Fruit fly (Drosophila melanogaster) whole organism, wandering third instar larva: ENCODE data around the gene GABPI.

ENCODE experiments used
- Abd-B ChIP-seq: fragments of >200 bp; optimal IDR thresholded peaks from 2 replicates; lab custom pipeline; 2017; ENCODE audit warnings: missing biosample characterization, missing genetic modification characterization
- CG32264 ChIP-seq: fragments of 200-800 bp; sonication (Bioruptor generic); optimal IDR thresholded peaks from 2 replicates; lab custom pipeline; 2016; ENCODE audit warnings: missing biosample characterization, missing genetic modification characterization
- CG9705 ChIP-seq: fragments of 200-800 bp; sonication (Bioruptor generic); optimal IDR thresholded peaks from 2 replicates; lab custom pipeline; 2018; ENCODE audit warnings: missing biosample characterization, mild to moderate bottlenecking, missing genetic modification characterization
- CrebA ChIP-seq: fragments of 200-800 bp; sonication (Bioruptor generic); optimal IDR thresholded peaks from 2 replicates; lab custom pipeline; 2016; ENCODE audit warnings: missing biosample characterization, mild to moderate bottlenecking, missing genetic modification characterization, borderline replicate concordance
- Dfd ChIP-seq: fragments of >200 bp; optimal IDR thresholded peaks from 2 replicates; lab custom pipeline; 2017; ENCODE audit warnings: missing biosample characterization, missing genetic modification characterization
- Dif ChIP-seq: fragments of 200-275, 200-300 bp; sonication (Bioruptor generic); optimal IDR thresholded peaks from 2 replicates; lab custom pipeline; 2018; ENCODE audit warnings: missing biosample characterization, missing genetic modification characterization; ENCODE audit not compliant: partially characterized antibody
- GATAd ChIP-seq: sonication (Bioruptor generic); optimal IDR thresholded peaks from 2 replicates; lab custom pipeline; 2016; ENCODE audit warnings: missing biosample characterization, missing genetic modification characterization
- HLH106 ChIP-seq: fragments of 200-800 bp; optimal IDR thresholded peaks from 3 replicates; lab custom pipeline; 2019; ENCODE audit warnings: missing biosample characterization, mild to moderate bottlenecking, missing genetic modification characterization, moderate library complexity
- Hnf4 ChIP-seq: fragments of 200-800 bp; sonication (Bioruptor generic); optimal IDR thresholded peaks from 2 replicates; lab custom pipeline; 2016; ENCODE audit warnings: missing biosample characterization, mild to moderate bottlenecking, missing genetic modification characterization
- Hr78 ChIP-seq: fragments of >200 bp; optimal IDR thresholded peaks from 2 replicates; lab custom pipeline; 2017; ENCODE audit warnings: missing biosample characterization, missing genetic modification characterization
- Hr83 ChIP-seq: fragments of 200-300 bp; sonication (Bioruptor generic); optimal IDR thresholded peaks from 2 replicates; lab custom pipeline; 2016; ENCODE audit warnings: missing biosample characterization, mild to moderate bottlenecking, missing genetic modification characterization, moderate library complexity; ENCODE audit not compliant: poor library complexity, severe bottlenecking
- Jra ChIP-seq: sonication (Bioruptor generic); optimal IDR thresholded peaks from 2 replicates; lab custom pipeline; 2016; ENCODE audit warnings: missing biosample characterization, missing genetic modification characterization
- Mio ChIP-seq: sonication (Bioruptor generic); optimal IDR thresholded peaks from 2 replicates; lab custom pipeline; 2016; ENCODE audit warnings: missing biosample characterization, missing genetic modification characterization
- Myc ChIP-seq: fragments of >200 bp; optimal IDR thresholded peaks from 2 replicates; lab custom pipeline; 2017
- N ChIP-seq: fragments of >200 bp; optimal IDR thresholded peaks from 2 replicates; lab custom pipeline; 2018; ENCODE audit warnings: missing biosample characterization, missing external identifiers, missing genetic modification characterization
- OdsH ChIP-seq: fragments of 200-800 bp; sonication (Bioruptor generic); optimal IDR thresholded peaks from 2 replicates; lab custom pipeline; 2016; ENCODE audit warnings: missing biosample characterization, mild to moderate bottlenecking, missing genetic modification characterization
- Rel ChIP-seq, 2 experiments: fragments of 200-800 bp; sonication (Bioruptor generic) in 1 of 2; optimal IDR thresholded peaks; 2 replicates in 1 of 2; 3 replicates in 1 of 2; lab custom pipeline; 2016 to 2019; ENCODE audit warnings: mild to moderate bottlenecking in 2 of 2, missing biosample characterization in 2 of 2, missing genetic modification characterization in 2 of 2, moderate library complexity in 1 of 2
- Sp1 ChIP-seq: fragments of 200-800 bp; sonication (Bioruptor generic); optimal IDR thresholded peaks from 3 replicates; lab custom pipeline; 2019; ENCODE audit warnings: missing biosample characterization, mild to moderate bottlenecking, missing genetic modification characterization, moderate library complexity
- Vsx2 ChIP-seq: fragments of 200-300, 225-300 bp; sonication (Bioruptor generic); optimal IDR thresholded peaks from 2 replicates; lab custom pipeline; 2018; ENCODE audit warnings: missing biosample characterization, missing genetic modification characterization; ENCODE audit not compliant: partially characterized antibody
- br ChIP-seq: fragments of 200-800 bp; sonication (Bioruptor generic); optimal IDR thresholded peaks from 2 replicates; lab custom pipeline; 2016; ENCODE audit warnings: missing biosample characterization, missing genetic modification characterization
- brk ChIP-seq: fragments of 200-800 bp; sonication (Bioruptor generic); optimal IDR thresholded peaks from 2 replicates; lab custom pipeline; 2016; ENCODE audit warnings: missing biosample characterization, mild to moderate bottlenecking, missing genetic modification characterization
- dl ChIP-seq, 2 experiments: fragments of 175-275, 200-275 bp in 1 of 2; fragments of 200-275 bp in 1 of 2; sonication (Bioruptor generic); optimal IDR thresholded peaks; lab custom pipeline; 2018; ENCODE audit warnings: mild to moderate bottlenecking in 2 of 2, missing biosample characterization in 2 of 2, missing genetic modification characterization in 2 of 2, moderate library complexity in 2 of 2; ENCODE audit not compliant: partially characterized antibody in 2 of 2, insufficient read depth in 1 of 2
- dmrt93B ChIP-seq: fragments of 200-800 bp; sonication (Bioruptor generic); optimal IDR thresholded peaks from 2 replicates; lab custom pipeline; 2018; ENCODE audit warnings: missing biosample characterization, mild to moderate bottlenecking, missing genetic modification characterization
- dsf ChIP-seq: sonication (Bioruptor generic); optimal IDR thresholded peaks from 2 replicates; lab custom pipeline; 2016; ENCODE audit warnings: missing biosample characterization, missing genetic modification characterization, borderline replicate concordance
- ey ChIP-seq: fragments of 200-800 bp; sonication (Bioruptor generic); optimal IDR thresholded peaks from 2 replicates; lab custom pipeline; 2016; ENCODE audit warnings: missing biosample characterization, missing genetic modification characterization
- foxo ChIP-seq, 2 experiments: fragments of 200-800 bp; sonication (Bioruptor generic); optimal IDR thresholded peaks; 2 replicates in 1 of 2; 3 replicates in 1 of 2; lab custom pipeline; 2016 to 2017; ENCODE audit warnings: missing biosample characterization in 2 of 2, missing genetic modification characterization in 2 of 2
- fru ChIP-seq: fragments of 200-800 bp; sonication (Bioruptor generic); optimal IDR thresholded peaks from 3 replicates; lab custom pipeline; 2016; ENCODE audit warnings: missing biosample characterization, mild to moderate bottlenecking, missing genetic modification characterization
- h ChIP-seq: fragments of 200-800 bp; sonication (Bioruptor generic); optimal IDR thresholded peaks from 3 replicates; lab custom pipeline; 2016; ENCODE audit warnings: missing biosample characterization, mild to moderate bottlenecking, missing genetic modification characterization
- jim ChIP-seq: fragments of 175-275, 200-325 bp; sonication (Bioruptor generic); optimal IDR thresholded peaks from 2 replicates; lab custom pipeline; 2016; ENCODE audit warnings: missing biosample characterization, mild to moderate bottlenecking, missing genetic modification characterization
- lola ChIP-seq: fragments of >200 bp; optimal IDR thresholded peaks from 2 replicates; lab custom pipeline; 2017; ENCODE audit warnings: missing biosample characterization, missing genetic modification characterization
- pan ChIP-seq: fragments of >200 bp; optimal IDR thresholded peaks from 2 replicates; lab custom pipeline; 2017
- psq ChIP-seq: fragments of 200-800 bp; sonication (Bioruptor generic); optimal IDR thresholded peaks from 3 replicates; lab custom pipeline; 2017; ENCODE audit warnings: missing biosample characterization, mild to moderate bottlenecking, missing genetic modification characterization, moderate library complexity
- rgr ChIP-seq: fragments of 200-800 bp; sonication (Bioruptor generic); optimal IDR thresholded peaks from 3 replicates; lab custom pipeline; 2016; ENCODE audit warnings: missing biosample characterization, mild to moderate bottlenecking, missing genetic modification characterization
- sage ChIP-seq: fragments of 200-800 bp; sonication (Bioruptor generic); optimal IDR thresholded peaks from 2 replicates; lab custom pipeline; 2016; ENCODE audit warnings: missing biosample characterization, mild to moderate bottlenecking, missing genetic modification characterization
- sv ChIP-seq: fragments of 200-800 bp; sonication (Bioruptor generic); optimal IDR thresholded peaks from 3 replicates; lab custom pipeline; 2016; ENCODE audit warnings: missing biosample characterization, missing genetic modification characterization
- tai ChIP-seq: sonication (Bioruptor generic); optimal IDR thresholded peaks from 2 replicates; lab custom pipeline; 2016; ENCODE audit warnings: missing biosample characterization, missing genetic modification characterization
- usp ChIP-seq: fragments of >200 bp; optimal IDR thresholded peaks from 2 replicates; lab custom pipeline; 2017; ENCODE audit warnings: missing biosample characterization, missing genetic modification characterization
- woc ChIP-seq: sonication (Bioruptor generic); optimal IDR thresholded peaks from 2 replicates; lab custom pipeline; 2016; ENCODE audit warnings: missing biosample characterization, mild to moderate bottlenecking, missing genetic modification characterization

Gene GABPI

DNA sequence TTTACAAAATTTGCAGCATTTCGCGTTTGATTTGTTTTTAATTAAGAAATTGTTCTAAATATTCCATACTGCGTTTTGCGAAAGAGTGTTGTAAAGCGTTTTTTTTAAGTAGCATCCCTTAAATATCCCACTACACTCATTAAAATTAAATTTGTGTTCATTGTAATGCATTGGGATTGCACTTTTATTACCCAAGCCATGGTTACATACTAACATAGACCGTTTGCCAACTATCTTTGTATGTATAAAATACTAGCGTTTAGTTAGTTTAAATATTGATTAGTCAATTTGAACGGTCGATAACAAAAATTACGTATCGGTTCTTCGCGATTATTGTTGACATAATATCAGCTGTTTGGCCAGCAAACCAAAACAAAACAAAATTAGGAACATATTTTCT is 9.4 kb downstream of the GABPI start, which contains the start of the genes cnir and CG17221:
Gene cnir, minus strand, starts transcription at position 39 of the 400 bp plus-strand sequence.
Gene CG17221, plus strand, starts transcription at position 203 of the 400 bp plus-strand sequence.
- TF ChIP-seq Sp1 (GFP tag; lab: Kevin White, UChicago) (peak; percentile 66), rgr (GFP tag; lab: Kevin White, UChicago) (peak; percentile 80), h (GFP tag; lab: Kevin White, UChicago) (peak; percentile 85), sv (GFP tag; lab: Kevin White, UChicago) (peak; percentile 45), Hr83 (peak; percentile 84), foxo (GFP tag; optimal IDR thresholded peaks at IDR 0.05; lab: Kevin White, UChicago) (peak in 1 of 2 experiments; percentile 82), fru (GFP tag; lab: Kevin White, UChicago) (peak; percentile 70), Hr78 (no peak), dsf (peak; percentile 87), pan (lab: Kevin White, UChicago) (no peak), Vsx2 (GFP tag; lab: Kevin White, UChicago) (no peak), tai (GFP tag; lab: Kevin White, UChicago) (no peak), br (GFP tag; lab: Kevin White, UChicago) (peak; percentile 76), dl (GFP tag; optimal IDR thresholded peaks at IDR 0.05; lab: Kevin White, UChicago; ENCODE audit: insufficient read depth in 1 of 2, partially characterized antibody in 2 of 2) (no peak), psq (GFP tag; lab: Kevin White, UChicago) (peak; percentile 64), Rel (GFP tag; optimal IDR thresholded peaks at IDR 0.05; lab: Kevin White, UChicago) (no peak), Rel (tag; optimal IDR thresholded peaks at IDR 0.05; lab: Kevin White, UChicago) (peak; percentile 39), CrebA (GFP tag; lab: Kevin White, UChicago) (no peak), Dfd (GFP tag; lab: Kevin White, UChicago) (no peak), HLH106 (tag; lab: Kevin White, UChicago) (peak; percentile 69), ey (GFP tag; lab: Kevin White, UChicago) (peak; percentile 73), CG32264 (GFP tag; lab: Kevin White, UChicago) (peak; percentile 60), Dif (GFP tag; lab: Kevin White, UChicago) (no peak), usp (GFP tag; lab: Kevin White, UChicago) (no peak), woc (peak; percentile 41), Jra (GFP tag; lab: Kevin White, UChicago) (peak; percentile 86), GATAd (GFP tag; lab: Kevin White, UChicago) (peak; percentile 52), N (GFP tag; lab: Kevin White, UChicago) (no peak), dmrt93B (no peak), lola (GFP tag; lab: Kevin White, UChicago) (no peak), Hnf4 (peak; percentile 91), jim (no peak), OdsH (GFP tag; lab: Kevin White, UChicago) (peak; percentile 69), Myc (lab: Kevin White, UChicago) (peak; percentile 31), CG9705 (peak; percentile 66), Mio (GFP tag; lab: Kevin White, UChicago) (no peak), brk (no peak), sage (GFP tag; lab: Kevin White, UChicago) (peak; percentile 59), Abd-B (GFP tag; lab: Kevin White, UChicago) (no peak)

DNA sequence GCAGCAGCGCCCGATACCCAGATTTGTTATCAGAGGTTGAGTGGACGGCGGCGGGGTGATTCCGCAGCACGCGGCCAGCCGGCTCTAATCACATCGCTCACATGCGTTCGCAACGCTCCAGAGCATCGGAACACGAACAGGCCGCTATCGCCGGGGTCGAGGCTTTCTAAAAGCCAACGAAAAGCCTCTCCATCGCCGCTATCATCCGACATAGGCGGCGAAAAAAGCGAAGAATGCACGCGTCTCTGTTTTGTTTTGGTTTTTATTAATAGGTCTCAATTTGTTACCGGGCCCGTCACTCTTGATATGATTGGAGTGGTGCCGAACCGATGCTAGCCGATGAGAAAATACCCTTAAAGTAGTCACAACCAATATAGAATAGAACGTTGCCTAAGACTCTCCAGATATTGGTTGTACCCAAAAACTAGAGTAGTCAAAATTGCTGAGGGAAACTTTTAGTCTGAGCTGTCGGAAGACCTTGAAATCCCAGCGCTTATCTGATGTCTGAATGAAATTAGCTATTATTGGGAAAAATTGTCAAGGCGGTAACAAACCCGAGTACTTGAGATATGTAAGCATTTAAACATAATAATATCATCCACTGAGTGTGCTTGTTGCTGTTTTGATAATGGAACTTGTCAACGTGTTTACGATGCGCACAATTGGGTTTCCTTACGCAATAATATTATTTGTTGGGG is 11.7 kb downstream of the GABPI start, which contains the start of gene CG17261:
Gene CG17261, plus strand, starts transcription at position 634 of the 698 bp plus-strand sequence.
- TF ChIP-seq OdsH (GFP tag; lab: Kevin White, UChicago) (peak; percentile 43), dsf (no peak), Rel (GFP tag; optimal IDR thresholded peaks at IDR 0.05; lab: Kevin White, UChicago) (no peak), Rel (tag; optimal IDR thresholded peaks at IDR 0.05; lab: Kevin White, UChicago) (peak; percentile 73), brk (no peak), foxo (GFP tag; optimal IDR thresholded peaks at IDR 0.05; lab: Kevin White, UChicago) (peak in 1 of 2 experiments; percentile 73), psq (GFP tag; lab: Kevin White, UChicago) (peak; percentile 20), lola (GFP tag; lab: Kevin White, UChicago) (no peak), br (GFP tag; lab: Kevin White, UChicago) (peak; percentile 51), woc (no peak), Mio (GFP tag; lab: Kevin White, UChicago) (no peak), h (GFP tag; lab: Kevin White, UChicago) (peak; percentile 81), Hnf4 (no peak), rgr (GFP tag; lab: Kevin White, UChicago) (peak; percentile 24), fru (GFP tag; lab: Kevin White, UChicago) (peak; percentile 49), Hr83 (no peak)
